Fruit fly (Drosophila melanogaster) whole organism, embryonic: ENCODE data around the gene Ptp69D.

Source experiments
- Bgb ChIP-seq: fragments of 200-800 bp; sonication (Bioruptor generic); IDR thresholded peaks from 2 replicates; pipeline ENCODE4 v1.3.6; 2022; ENCODE audit warnings: missing biosample characterization, missing genetic modification characterization; ENCODE audit not compliant: partially characterized antibody
- C15 ChIP-seq: fragments of 200-800 bp; sonication (Bioruptor generic); IDR thresholded peaks from 3 replicates; pipeline ENCODE4 v1.3.6; 2022; ENCODE audit warnings: missing biosample characterization, missing genetic modification characterization
- CG10147 ChIP-seq: fragments of 200-800 bp; sonication (Bioruptor generic); optimal IDR thresholded peaks from 2 replicates; lab custom pipeline; 2019; ENCODE audit warnings: missing biosample characterization, mild to moderate bottlenecking, missing genetic modification characterization, moderate library complexity
- CG12299 ChIP-seq: fragments of 200-800 bp; sonication (Bioruptor generic); optimal IDR thresholded peaks from 2 replicates; lab custom pipeline; 2018; ENCODE audit warnings: missing biosample characterization, mild to moderate bottlenecking, missing genetic modification characterization
- CG13894 ChIP-seq: fragments of 200-800 bp; sonication (Bioruptor generic); optimal IDR thresholded peaks from 3 replicates; lab custom pipeline; 2018; ENCODE audit warnings: missing biosample characterization, mild to moderate bottlenecking, missing genetic modification characterization, moderate library complexity
- CG14014 ChIP-seq: fragments of 200-800 bp; sonication (Bioruptor generic); IDR thresholded peaks from 2 replicates; pipeline ENCODE4 v1.3.6; 2022; ENCODE audit warnings: missing biosample characterization, missing genetic modification characterization
- CG17359 ChIP-seq: fragments of 200-800 bp; sonication (Bioruptor generic); optimal IDR thresholded peaks from 3 replicates; lab custom pipeline; 2018; ENCODE audit warnings: missing biosample characterization, mild to moderate bottlenecking, missing genetic modification characterization, moderate library complexity
- CG2678 ChIP-seq: fragments of 200-800 bp; sonication (Bioruptor generic); optimal IDR thresholded peaks from 3 replicates; lab custom pipeline; 2019; ENCODE audit warnings: missing biosample characterization, mild to moderate bottlenecking, missing genetic modification characterization, moderate library complexity
- CG30020 ChIP-seq: fragments of 200-800 bp; optimal IDR thresholded peaks from 2 replicates; lab custom pipeline; 2019; ENCODE audit warnings: missing biosample characterization, mild to moderate bottlenecking, missing genetic modification characterization, moderate library complexity
- CG32767 ChIP-seq: fragments of 200-800 bp; sonication (Bioruptor generic); IDR thresholded peaks from 2 replicates; pipeline ENCODE4 v1.3.6; 2022; ENCODE audit warnings: missing biosample characterization, missing genetic modification characterization
- CG3995 ChIP-seq: fragments of 200-800 bp; sonication (Bioruptor generic); optimal IDR thresholded peaks from 3 replicates; lab custom pipeline; 2016; ENCODE audit warnings: missing biosample characterization, missing genetic modification characterization
- CG4404 ChIP-seq: fragments of 200-800 bp; sonication (Bioruptor generic); IDR thresholded peaks from 2 replicates; pipeline ENCODE4 v1.3.6; 2022; ENCODE audit warnings: missing biosample characterization, missing genetic modification characterization
- CG4854 ChIP-seq: fragments of 200-800 bp; sonication (Bioruptor generic); optimal IDR thresholded peaks from 2 replicates; lab custom pipeline; 2016; ENCODE audit warnings: missing biosample characterization, missing genetic modification characterization, inconsistent platforms
- CG6175 ChIP-seq: fragments of 200-800 bp; sonication (Bioruptor generic); IDR thresholded peaks from 3 replicates; pipeline ENCODE4 v1.3.6; 2022; ENCODE audit warnings: missing biosample characterization, missing genetic modification characterization
- CG6689 ChIP-seq: fragments of 200-800 bp; sonication (Bioruptor generic); IDR thresholded peaks from 2 replicates; pipeline ENCODE4 v1.3.6; 2022; ENCODE audit warnings: missing biosample characterization, missing genetic modification characterization
- CG7963 ChIP-seq: fragments of 200-800 bp; sonication (Bioruptor generic); IDR thresholded peaks from 3 replicates; pipeline ENCODE4 v1.3.6; 2022; ENCODE audit warnings: missing biosample characterization, missing genetic modification characterization; ENCODE audit not compliant: partially characterized antibody
- CG8924 ChIP-seq: fragments of 200-800 bp; optimal IDR thresholded peaks from 3 replicates; lab custom pipeline; 2019; ENCODE audit warnings: missing biosample characterization, mild to moderate bottlenecking, missing genetic modification characterization, moderate library complexity
- Deaf1 ChIP-seq: fragments of 200-800 bp; optimal IDR thresholded peaks from 3 replicates; lab custom pipeline; 2019; ENCODE audit warnings: missing biosample characterization, mild to moderate bottlenecking, missing genetic modification characterization, moderate library complexity
- Dll ChIP-seq: fragments of 200-800 bp; sonication (Bioruptor generic); IDR thresholded peaks from 4 replicates; pipeline ENCODE4 v1.3.6; 2022; ENCODE audit warnings: missing biosample characterization, missing genetic modification characterization; ENCODE audit not compliant: partially characterized antibody
- Doc3 ChIP-seq: fragments of 200-800 bp; sonication (Bioruptor generic); IDR thresholded peaks from 3 replicates; pipeline ENCODE4 v1.3.6; 2022; ENCODE audit warnings: missing biosample characterization, missing genetic modification characterization; ENCODE audit not compliant: partially characterized antibody
- E2f2 ChIP-seq: fragments of 200-800 bp; sonication (Bioruptor generic); IDR thresholded peaks from 2 replicates; pipeline ENCODE4 v1.3.6; 2022; ENCODE audit warnings: missing biosample characterization, missing genetic modification characterization
- GATAe ChIP-seq: fragments of 200-800 bp; sonication (Bioruptor generic); conservative IDR thresholded peaks from 2 replicates; pipeline ENCODE4 v1.3.6; 2022; ENCODE audit warnings: missing biosample characterization, missing genetic modification characterization
- MBD-R2 ChIP-seq: fragments of 200-800 bp; sonication (Bioruptor generic); IDR thresholded peaks from 2 replicates; pipeline ENCODE4 v1.3.6; 2022; ENCODE audit warnings: missing biosample characterization, missing genetic modification characterization
- Meics ChIP-seq: fragments of 200-800 bp; sonication (Bioruptor generic); optimal IDR thresholded peaks from 2 replicates; lab custom pipeline; 2017; ENCODE audit warnings: missing biosample characterization, mild to moderate bottlenecking, missing genetic modification characterization
- Nf-YA ChIP-seq: fragments of 200-800 bp; sonication (Bioruptor generic); IDR thresholded peaks from 2 replicates; pipeline ENCODE4 v1.3.6; 2022; ENCODE audit warnings: missing biosample characterization, missing genetic modification characterization
- Opbp ChIP-seq: fragments of 200-800 bp; sonication (Bioruptor generic); IDR thresholded peaks from 3 replicates; pipeline ENCODE4 v1.3.6; 2022; ENCODE audit warnings: missing biosample characterization, missing genetic modification characterization; ENCODE audit not compliant: partially characterized antibody
- Ravus ChIP-seq: fragments of 200-800 bp; sonication (Bioruptor generic); IDR thresholded peaks from 2 replicates; pipeline ENCODE4 v1.3.6; 2022; ENCODE audit warnings: missing biosample characterization, missing genetic modification characterization
- Scr ChIP-seq: fragments of 200-800 bp; sonication (Bioruptor generic); IDR thresholded peaks from 2 replicates; pipeline ENCODE4 v1.3.6; 2022; ENCODE audit warnings: missing biosample characterization, missing genetic modification characterization; ENCODE audit not compliant: partially characterized antibody
- Side ChIP-seq: fragments of 200-800 bp; sonication (Bioruptor generic); optimal IDR thresholded peaks from 2 replicates; lab custom pipeline; 2016; ENCODE audit warnings: missing biosample characterization, missing genetic modification characterization
- YL-1 ChIP-seq: fragments of 200-800 bp; sonication (Bioruptor generic); optimal IDR thresholded peaks from 3 replicates; lab custom pipeline; 2017; ENCODE audit warnings: missing biosample characterization, mild to moderate bottlenecking, missing genetic modification characterization
- amos ChIP-seq: fragments of 200-800 bp; sonication (Bioruptor generic); IDR thresholded peaks from 2 replicates; pipeline ENCODE4 v1.3.6; 2022; ENCODE audit warnings: missing biosample characterization, missing genetic modification characterization; ENCODE audit not compliant: partially characterized antibody
- crol ChIP-seq: fragments of 200-800 bp; sonication (Bioruptor generic); IDR thresholded peaks from 2 replicates; pipeline ENCODE4 v1.3.6; 2022; ENCODE audit warnings: missing biosample characterization, missing genetic modification characterization
- crp ChIP-seq, 2 experiments: fragments of 200-800 bp; sonication (Bioruptor generic); optimal IDR thresholded peaks; 2 replicates in 1 of 2; 3 replicates in 1 of 2; lab custom pipeline; 2017; ENCODE audit warnings: missing biosample characterization in 2 of 2, missing genetic modification characterization in 2 of 2, mild to moderate bottlenecking in 1 of 2, moderate library complexity in 1 of 2
- dati ChIP-seq: fragments of 200-800 bp; sonication (Bioruptor generic); IDR thresholded peaks from 2 replicates; pipeline ENCODE4 v1.3.6; 2022; ENCODE audit warnings: missing biosample characterization, missing genetic modification characterization
- ewg ChIP-seq: fragments of 200-800 bp; sonication (Bioruptor generic); optimal IDR thresholded peaks from 3 replicates; lab custom pipeline; 2017; ENCODE audit warnings: mild to moderate bottlenecking, missing biosample characterization, missing genetic modification reagents, missing genetic modification characterization
- fu2 ChIP-seq: fragments of 200-800 bp; sonication (Bioruptor generic); optimal IDR thresholded peaks from 2 replicates; lab custom pipeline; 2016; ENCODE audit warnings: missing biosample characterization, missing genetic modification characterization
- gfzf ChIP-seq: fragments of 200-800 bp; sonication (Bioruptor generic); optimal IDR thresholded peaks from 2 replicates; lab custom pipeline; 2016; ENCODE audit warnings: missing biosample characterization, mild to moderate bottlenecking, missing genetic modification characterization, moderate library complexity
- hkb ChIP-seq, 2 experiments: fragments of 200-800 bp in 1 of 2; fragments of >200 bp in 1 of 2; sonication (Bioruptor generic) in 1 of 2; IDR thresholded peaks in 1 of 2; optimal IDR thresholded peaks in 1 of 2; 2 replicates each; pipeline versions ENCODE4 v1.3.6 to Lab custom; 2017 to 2022; ENCODE audit warnings: missing biosample characterization in 1 of 2, missing genetic modification characterization in 1 of 2
- klu ChIP-seq: fragments of 200-800 bp; sonication (Bioruptor generic); IDR thresholded peaks from 2 replicates; pipeline ENCODE4 v1.3.6; 2022; ENCODE audit warnings: missing biosample characterization, missing genetic modification characterization
- knrl ChIP-seq: fragments of 200-800 bp; sonication (Bioruptor generic); IDR thresholded peaks from 3 replicates; pipeline ENCODE4 v1.3.6; 2022; ENCODE audit warnings: missing biosample characterization, missing genetic modification characterization; ENCODE audit not compliant: partially characterized antibody
- mirr ChIP-seq: fragments of 200-800 bp; sonication (Bioruptor generic); optimal IDR thresholded peaks from 3 replicates; lab custom pipeline; 2018; ENCODE audit warnings: missing biosample characterization, mild to moderate bottlenecking, missing genetic modification characterization
- odd ChIP-seq: fragments of 200-800 bp; sonication (Bioruptor generic); optimal IDR thresholded peaks from 2 replicates; lab custom pipeline; 2017; ENCODE audit warnings: missing biosample characterization, mild to moderate bottlenecking, missing genetic modification characterization
- pzg ChIP-seq: fragments of 200-800 bp; sonication (Bioruptor generic); optimal IDR thresholded peaks from 3 replicates; lab custom pipeline; 2018; ENCODE audit warnings: missing biosample characterization, mild to moderate bottlenecking, missing genetic modification characterization, moderate library complexity
- slou ChIP-seq: fragments of 200-800 bp; sonication (Bioruptor generic); optimal IDR thresholded peaks from 3 replicates; lab custom pipeline; 2016; ENCODE audit warnings: missing biosample characterization, missing genetic modification characterization
- tna ChIP-seq: fragments of 200-800 bp; sonication (Bioruptor generic); IDR thresholded peaks from 2 replicates; pipeline ENCODE4 v1.3.6; 2022; ENCODE audit warnings: missing biosample characterization, missing genetic modification characterization; ENCODE audit not compliant: partially characterized antibody
- twi ChIP-seq: fragments of 200-800 bp; optimal IDR thresholded peaks from 2 replicates; lab custom pipeline; 2019; ENCODE audit warnings: missing biosample characterization, mild to moderate bottlenecking, missing genetic modification characterization, moderate library complexity
- wor ChIP-seq: fragments of 200-800 bp; sonication (Bioruptor generic); IDR thresholded peaks from 2 replicates; pipeline ENCODE4 v1.3.6; 2022; ENCODE audit warnings: missing biosample characterization, missing genetic modification characterization

The Ptp69D gene

DNA sequence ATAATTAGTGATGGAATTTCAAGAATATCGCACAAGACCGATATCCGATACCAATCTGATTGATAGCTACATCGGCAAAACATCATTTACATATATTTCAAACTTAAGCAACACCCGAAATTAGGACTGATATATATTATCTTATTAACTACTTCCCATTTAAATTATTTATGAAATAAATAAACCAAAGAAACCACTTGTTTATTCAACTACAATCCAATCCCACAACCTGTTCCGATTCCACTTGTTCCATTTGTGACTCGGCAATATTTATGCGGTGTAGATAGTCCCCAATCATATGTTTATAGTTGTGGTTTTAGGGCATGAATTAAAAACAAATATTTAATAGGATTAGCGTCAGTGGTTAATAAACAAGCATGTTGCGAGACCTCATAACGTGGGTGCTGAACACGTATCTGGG lies 20.0 kb downstream of the Ptp69D start, which contains the start of the genes CG10973 and Vps13D (continued):
- TF ChIP-seq CG13894 (tag; lab: Kevin White, UChicago) = no peak
- no peak for TF ChIP-seq fu2 (GFP tag; lab: Kevin White, UChicago)
- peak; percentile 84 for TF ChIP-seq pzg (GFP tag; lab: Kevin White, UChicago)
- TF ChIP-seq CG14014 = peak; percentile 35; the same call in 1 of the 2 replicates
- TF ChIP-seq Ravus (GFP tag; lab: Robert Waterston, UW) = no peak
- TF ChIP-seq Meics = no peak
- no peak for TF ChIP-seq mirr (GFP tag; lab: Kevin White, UChicago)
- no peak for TF ChIP-seq klu (GFP tag; lab: Robert Waterston, UW)
- TF ChIP-seq CG2678 (tag; lab: Kevin White, UChicago) = no peak
- TF ChIP-seq Nf-YA (GFP tag; lab: Robert Waterston, UW) = no peak
- peak; percentile 69 for TF ChIP-seq tna
- no peak for TF ChIP-seq crol (GFP tag; lab: Robert Waterston, UW)
- peak; percentile 57 for TF ChIP-seq slou (GFP tag; lab: Kevin White, UChicago)
- TF ChIP-seq CG3995 = peak; percentile 71
- no peak for TF ChIP-seq ewg (GFP tag; lab: Kevin White, UChicago)
- no peak for TF ChIP-seq CG17359 (tag; lab: Kevin White, UChicago)
- no peak for TF ChIP-seq CG6175 (GFP tag; lab: Robert Waterston, UW)
- no peak for TF ChIP-seq dati
- no peak for TF ChIP-seq twi
- no peak for TF ChIP-seq CG10147 (GFP tag; lab: Kevin White, UChicago)
- TF ChIP-seq CG4854 (GFP tag; lab: Kevin White, UChicago) = peak; percentile 69
- TF ChIP-seq C15 (GFP tag; lab: Robert Waterston, UW) = no peak
- no peak for TF ChIP-seq wor

DNA sequence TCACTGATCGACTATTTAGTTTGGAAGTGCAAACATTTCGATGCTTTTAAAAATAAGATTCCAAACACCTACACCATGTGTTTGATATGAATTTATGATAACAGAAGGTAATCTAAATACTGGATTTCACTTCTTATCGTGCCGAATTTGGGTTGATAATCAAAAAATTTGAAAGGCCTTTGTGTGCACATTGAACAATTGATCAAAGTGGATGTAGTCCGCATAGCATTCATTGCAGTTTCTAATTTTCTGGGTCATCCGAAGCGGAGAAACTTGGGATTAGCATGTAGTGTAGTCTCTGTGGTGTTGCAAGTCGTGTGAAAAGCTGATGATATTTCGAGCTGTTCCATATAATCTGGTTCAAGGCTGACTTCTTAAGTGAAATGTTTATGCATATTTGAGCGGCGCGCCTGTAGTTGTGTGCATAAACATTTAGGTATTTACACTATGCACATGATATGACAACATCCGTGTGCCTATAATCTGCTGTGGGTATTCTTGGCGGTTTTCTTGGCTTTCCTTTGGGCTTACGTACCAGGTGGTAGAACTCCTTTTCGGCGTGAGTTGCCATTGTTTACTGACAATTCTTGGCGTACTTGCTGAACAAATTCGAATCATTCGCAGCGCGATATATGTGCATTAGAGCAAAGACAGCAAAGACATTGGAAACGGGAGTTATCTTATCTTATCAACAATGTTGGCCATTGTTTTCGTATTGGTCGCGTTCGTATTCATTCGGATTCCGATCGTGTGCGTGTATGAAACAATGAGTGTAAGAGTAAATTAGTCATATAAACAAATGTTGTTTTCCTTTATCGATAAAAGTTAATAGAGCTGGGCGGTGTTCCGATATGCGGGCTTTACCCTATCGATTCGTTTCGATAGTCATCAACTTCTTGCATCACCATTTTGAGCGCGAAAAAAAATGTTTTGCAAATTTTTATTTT lies 38.3 kb downstream of the Ptp69D start, which contains the start of gene Hip1:
TSS of gene Hip1 (minus strand) at position 834 of the 947 bp plus-strand sequence.
- TF ChIP-seq E2f2 (GFP tag; lab: Robert Waterston, UW) (peak; percentile 96), CG4404 (no peak), pzg (GFP tag; lab: Kevin White, UChicago) (peak; percentile 70), hkb (optimal IDR thresholded peaks at IDR 0.05; lab: Kevin White, UChicago) (no peak), hkb (GFP tag; IDR thresholded peaks at IDR 0.05; lab: Robert Waterston, UW) (peak; percentile 46; the same call in 1 of the 2 replicates), gfzf (peak; percentile 15), CG32767 (GFP tag; lab: Robert Waterston, UW) (no peak), Dll (GFP tag; lab: Robert Waterston, UW) (peak; percentile 88), knrl (GFP tag; lab: Robert Waterston, UW) (peak; percentile 85), Bgb (GFP tag; lab: Robert Waterston, UW) (peak; percentile 93), CG7963 (GFP tag; lab: Robert Waterston, UW) (peak; percentile 70; the same call in 2 of the 3 replicates), CG6689 (GFP tag; lab: Robert Waterston, UW) (no peak), Side (GFP tag; lab: Kevin White, UChicago) (peak; percentile 14), Opbp (peak; percentile 87), Deaf1 (tag; lab: Kevin White, UChicago) (peak; percentile 95), Scr (GFP tag; lab: Robert Waterston, UW) (peak; percentile 88), Doc3 (GFP tag; lab: Robert Waterston, UW) (peak; percentile 83), CG30020 (tag; lab: Kevin White, UChicago) (peak; percentile 34), odd (GFP tag; lab: Kevin White, UChicago) (no peak), CG8924 (peak; percentile 88), CG12299 (peak; percentile 43), MBD-R2 (peak; percentile 64), amos (GFP tag; lab: Robert Waterston, UW) (peak; percentile 94; the same call in 1 of the 2 replicates), crp (GFP tag; optimal IDR thresholded peaks at IDR 0.05; lab: Kevin White, UChicago) (peak in 1 of 2 experiments; percentile 7), YL-1 (peak; percentile 0), GATAe (GFP tag; lab: Robert Waterston, UW) (peak; percentile 84)
